Fruit fly (Drosophila melanogaster) whole organism, pupa: ENCODE data around the gene Fur1.

Experiments
- CG10348 ChIP-seq: fragments of 200-800 bp; sonication (Bioruptor generic); IDR thresholded peaks from 2 replicates; pipeline ENCODE4 v1.3.6; 2022; ENCODE audit warnings: missing biosample characterization, missing genetic modification characterization
- CG13204 ChIP-seq: fragments of 200-800 bp; sonication (Bioruptor generic); optimal IDR thresholded peaks from 2 replicates; lab custom pipeline; 2018; ENCODE audit warnings: missing biosample characterization, mild to moderate bottlenecking, missing genetic modification characterization, moderate library complexity
- CG17806 ChIP-seq: fragments of 200-800 bp; sonication (Bioruptor generic); optimal IDR thresholded peaks from 2 replicates; lab custom pipeline; 2018; ENCODE audit warnings: missing biosample characterization, mild to moderate bottlenecking, missing genetic modification characterization, moderate library complexity
- CG32121 ChIP-seq: fragments of 200-800 bp; sonication (Bioruptor generic); IDR thresholded peaks from 2 replicates; pipeline ENCODE4 v1.3.6; 2022; ENCODE audit warnings: missing biosample characterization, missing genetic modification characterization
- CG4496 ChIP-seq: fragments of 200-800 bp; sonication (Bioruptor generic); IDR thresholded peaks from 3 replicates; pipeline ENCODE4 v1.3.6; 2022; ENCODE audit warnings: missing biosample characterization, missing genetic modification characterization
- EcR ChIP-seq: fragments of 200-800 bp; sonication (Bioruptor generic); optimal IDR thresholded peaks from 3 replicates; lab custom pipeline; 2019; ENCODE audit warnings: missing biosample characterization, missing genetic modification characterization, mild to moderate bottlenecking, moderate library complexity, missing genetic modification reagents
- Pif1B ChIP-seq: fragments of 200-800 bp; sonication (Bioruptor generic); optimal IDR thresholded peaks from 3 replicates; lab custom pipeline; 2016; ENCODE audit warnings: missing biosample characterization, missing genetic modification characterization
- Snoo ChIP-seq: fragments of 200-800 bp; sonication (Bioruptor generic); optimal IDR thresholded peaks from 3 replicates; lab custom pipeline; 2017; ENCODE audit warnings: missing biosample characterization, mild to moderate bottlenecking, missing genetic modification characterization, inconsistent platforms
- fd96Ca ChIP-seq: fragments of 200-800 bp; sonication (Bioruptor generic); IDR thresholded peaks from 3 replicates; pipeline ENCODE4 v1.3.6; 2022; ENCODE audit warnings: missing biosample characterization, missing genetic modification characterization
- rn ChIP-seq: fragments of 200-800 bp; sonication (Bioruptor generic); IDR thresholded peaks from 2 replicates; pipeline ENCODE4 v1.3.6; 2022; ENCODE audit warnings: missing biosample characterization, missing genetic modification characterization

DNA sequence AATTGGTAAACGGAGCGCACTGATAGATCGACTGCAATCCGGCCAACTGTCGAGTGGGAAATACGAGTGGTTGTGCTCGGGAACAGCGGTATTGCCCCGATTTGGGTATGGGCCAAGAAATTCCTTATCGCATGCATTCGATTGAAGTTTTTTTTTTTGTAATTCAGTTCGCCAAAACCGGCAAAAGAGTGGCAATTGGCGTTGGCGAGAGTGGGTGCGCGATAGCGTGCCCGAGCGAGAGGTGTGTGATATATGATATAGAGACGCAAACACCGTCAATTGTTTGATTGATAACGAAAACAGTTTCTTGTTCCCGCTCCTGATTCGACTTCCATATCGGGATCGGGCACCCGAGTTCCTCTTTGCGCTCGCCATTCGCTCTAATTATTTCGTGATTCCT is 159.1 kb downstream of the Fur1 start, which contains the start of gene CG31087:
- TF ChIP-seq CG10348 (GFP tag; lab: Robert Waterston, UW) (no peak), CG32121 (GFP tag; lab: Robert Waterston, UW) (no peak), EcR (GFP tag; lab: Kevin White, UChicago) (no peak), CG17806 (tag; lab: Kevin White, UChicago) (no peak), CG4496 (no peak), Snoo (tag; lab: Kevin White, UChicago) (no peak), Pif1B (GFP tag; lab: Kevin White, UChicago) (no peak), rn (GFP tag; lab: Robert Waterston, UW) (no peak), fd96Ca (GFP tag; lab: Robert Waterston, UW) (no peak), CG13204 (no peak)
